Fruit fly (Drosophila melanogaster): Measurements from ENCODE around the gene Ski6.

Ski6 gene

dm6 chr2L:13190534-13190933, 31.7 kb downstream of the Ski6 start (continued):
- TF ChIP-seq amos (GFP tag; IDR thresholded peaks at IDR 0.05; ENCODE audit: partially characterized antibody): no peak
- peak; percentile 90 for TF ChIP-seq lab (GFP tag; optimal IDR thresholded peaks at IDR 0.05)
- no peak for TF ChIP-seq CG2116 (GFP tag; optimal IDR thresholded peaks at IDR 0.05)
- no peak for TF ChIP-seq Hr39 (optimal IDR thresholded peaks at IDR 0.05)
- TF ChIP-seq CG10321 (GFP tag; IDR thresholded peaks at IDR 0.05): no peak
- no peak for TF ChIP-seq inv (GFP tag; IDR thresholded peaks at IDR 0.05; ENCODE audit: partially characterized antibody)
- no peak for TF ChIP-seq CG6254 (GFP tag; optimal IDR thresholded peaks at IDR 0.05)
- no peak for TF ChIP-seq CG4854 (GFP tag; optimal IDR thresholded peaks at IDR 0.05)
- TF ChIP-seq nerfin-2 (GFP tag; IDR thresholded peaks at IDR 0.05; ENCODE audit: partially characterized antibody): no peak
- no peak for TF ChIP-seq da (GFP tag; optimal IDR thresholded peaks at IDR 0.05)
- TF ChIP-seq Nf-YA (GFP tag; IDR thresholded peaks at IDR 0.05): no peak
- TF ChIP-seq CG10274 (GFP tag; optimal IDR thresholded peaks at IDR 0.05): no peak
- no peak for TF ChIP-seq grn (GFP tag; optimal IDR thresholded peaks at IDR 0.05)
- no peak for TF ChIP-seq bbx (GFP tag; IDR thresholded peaks at IDR 0.05; ENCODE audit: partially characterized antibody)
- no peak for TF ChIP-seq CG4404 (GFP tag; IDR thresholded peaks at IDR 0.05)
- no peak for TF ChIP-seq psq (GFP tag; optimal IDR thresholded peaks at IDR 0.05)
- TF ChIP-seq bowl (GFP tag; IDR thresholded peaks at IDR 0.05): no peak
- no peak for TF ChIP-seq H2.0 (GFP tag; IDR thresholded peaks at IDR 0.05)
- peak in 1 of 2 experiments; percentile 34 for TF ChIP-seq crp (GFP tag; optimal IDR thresholded peaks at IDR 0.05)
- TF ChIP-seq CG11085 (GFP tag; IDR thresholded peaks at IDR 0.05): no peak
- TF ChIP-seq oc (tag; optimal IDR thresholded peaks at IDR 0.05): no peak
- TF ChIP-seq dpn (GFP tag; optimal IDR thresholded peaks at IDR 0.05): no peak
- TF ChIP-seq fd3F (GFP tag; optimal IDR thresholded peaks at IDR 0.05): no peak
- TF ChIP-seq Hsf (GFP tag; optimal IDR thresholded peaks at IDR 0.05): no peak
- TF ChIP-seq CG10543 (GFP tag; optimal IDR thresholded peaks at IDR 0.05): peak; percentile 59
- no peak for TF ChIP-seq CG1529 (GFP tag; optimal IDR thresholded peaks at IDR 0.05)
- TF ChIP-seq CG12391 (tag; optimal IDR thresholded peaks at IDR 0.05): no peak
- TF ChIP-seq Fer3 (tag; optimal IDR thresholded peaks at IDR 0.05): no peak
- TF ChIP-seq CG9727 (GFP tag; optimal IDR thresholded peaks at IDR 0.05): no peak
- TF ChIP-seq CG4707 (GFP tag; optimal IDR thresholded peaks at IDR 0.05): no peak
- no peak for TF ChIP-seq Lhr (GFP tag; optimal IDR thresholded peaks at IDR 0.05)
- no peak for TF ChIP-seq Dref (GFP tag; IDR thresholded peaks at IDR 0.05)
- peak; percentile 12 for TF ChIP-seq CG7987 (GFP tag; optimal IDR thresholded peaks at IDR 0.05)
- no peak for TF ChIP-seq dmrt11E (tag; optimal IDR thresholded peaks at IDR 0.05)
- no peak for TF ChIP-seq h (optimal IDR thresholded peaks at IDR 0.05)
- no peak for TF ChIP-seq NfI (GFP tag; optimal IDR thresholded peaks at IDR 0.05)
- TF ChIP-seq Hr51 (GFP tag; optimal IDR thresholded peaks at IDR 0.05): no peak
- TF ChIP-seq vvl (GFP tag; IDR thresholded peaks at IDR 0.05): no peak
- no peak for TF ChIP-seq trh (GFP tag; optimal IDR thresholded peaks at IDR 0.05)
- TF ChIP-seq sens (GFP tag): peak; percentile 11
- TF ChIP-seq so (GFP tag; IDR thresholded peaks at IDR 0.05): 0 out of 3 replicates have a peak, but pooled peaks have one; percentile 10
- no peak for TF ChIP-seq CG43689 (GFP tag; IDR thresholded peaks at IDR 0.05)
- TF ChIP-seq NC2α (GFP tag; optimal IDR thresholded peaks at IDR 0.05): no peak
- no peak for TF ChIP-seq CG7963 (GFP tag; IDR thresholded peaks at IDR 0.05; ENCODE audit: partially characterized antibody)
- no peak for TF ChIP-seq vfl (GFP tag; optimal IDR thresholded peaks at IDR 0.05)
- TF ChIP-seq CG11398 (GFP tag; optimal IDR thresholded peaks at IDR 0.05): no peak
- TF ChIP-seq NK7.1 (GFP tag; optimal IDR thresholded peaks at IDR 0.05): no peak
- no peak for TF ChIP-seq peb (GFP tag; IDR thresholded peaks at IDR 0.05)
- TF ChIP-seq tap (tag; optimal IDR thresholded peaks at IDR 0.05): no peak
- no peak for TF ChIP-seq Ptx1 (GFP tag; IDR thresholded peaks at IDR 0.05)
- no peak for TF ChIP-seq CG18011 (GFP tag; optimal IDR thresholded peaks at IDR 0.05)
- no peak for TF ChIP-seq CG12155 (GFP tag; optimal IDR thresholded peaks at IDR 0.05)

All from whole organism, embryonic.